Worm (Caenorhabditis elegans) whole organism, mixed stage, embryonic: ENCODE data around the gene cyb-2.1.

Experiments used
- elt-3 ChIP-seq: fragments of 150-350 bp; optimal IDR thresholded peaks from 2 replicates; lab custom pipeline; 2014; ENCODE audit warnings: missing biosample characterization, missing genetic modification characterization
- lsy-2 ChIP-seq: fragments of 150-350 bp; optimal IDR thresholded peaks from 2 replicates; lab custom pipeline; 2014; ENCODE audit warnings: missing biosample characterization, missing genetic modification characterization
- mab-5 ChIP-seq: fragments of 150-350 bp; optimal IDR thresholded peaks from 2 replicates; lab custom pipeline; 2014; ENCODE audit warnings: missing biosample characterization, missing genetic modification characterization
- mep-1 ChIP-seq: fragments of 150-350 bp; optimal IDR thresholded peaks from 2 replicates; lab custom pipeline; 2017; ENCODE audit warnings: missing biosample characterization, missing genetic modification reagents, missing genetic modification characterization, inconsistent platforms
- nhr-12 ChIP-seq: fragments of 150-350 bp; optimal IDR thresholded peaks from 2 replicates; lab custom pipeline; 2014; ENCODE audit warnings: missing biosample characterization, missing genetic modification characterization
- nhr-237 ChIP-seq: fragments of 150-350 bp; optimal IDR thresholded peaks from 2 replicates; lab custom pipeline; 2014; ENCODE audit warnings: missing biosample characterization, missing genetic modification characterization
- snpc-4 ChIP-seq: fragments of 150-350 bp; optimal IDR thresholded peaks from 2 replicates; lab custom pipeline; 2014; ENCODE audit warnings: missing biosample characterization, missing genetic modification characterization
- unc-62 ChIP-seq: fragments of 150-350 bp; optimal IDR thresholded peaks from 2 replicates; lab custom pipeline; 2014; ENCODE audit warnings: missing biosample characterization, missing genetic modification reagents, missing genetic modification characterization

DNA sequence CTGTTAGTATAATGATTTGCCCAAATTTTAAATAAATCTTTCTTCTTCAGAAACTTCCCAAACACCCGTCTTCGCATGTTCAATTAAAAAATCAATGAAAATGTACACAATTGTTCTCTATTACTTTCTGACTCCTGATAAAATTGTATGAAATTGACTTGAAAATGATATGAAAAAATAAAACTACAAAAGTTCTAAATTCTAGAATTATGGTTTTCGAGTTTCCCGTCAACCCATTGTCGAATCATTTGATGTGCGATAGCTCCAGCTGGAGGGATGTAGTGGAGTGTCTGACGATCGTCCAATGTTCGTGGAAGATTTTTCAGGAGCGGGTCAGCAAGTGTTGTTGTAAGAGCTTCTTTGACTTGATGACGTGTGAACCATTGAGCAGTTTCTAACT, 24.1 kb downstream of the cyb-2.1 start:
- TF ChIP-seq mep-1 (tag; lab: Kevin White, UChicago) (no peak), nhr-237 (tag; lab: Kevin White, UChicago) (no peak), mab-5 (tag; lab: Kevin White, UChicago) (no peak), unc-62 (GFP tag; lab: Kevin White, UChicago) (no peak), snpc-4 (tag; lab: Kevin White, UChicago) (no peak), nhr-12 (no peak), lsy-2 (no peak), elt-3 (tag; lab: Kevin White, UChicago) (no peak)
